Fruit fly (Drosophila melanogaster) S2 (cell line): ENCODE results near the gene CG6454.

Source experiments
- CG8478 ChIP-seq: fragments of >200 bp; optimal IDR thresholded peaks from 2 replicates; lab custom pipeline; 2018
- CTCF ChIP-seq, 2 experiments: fragments of >200 bp; optimal IDR thresholded peaks; 2 replicates each; lab custom pipeline; 2018

dm6 chr3R:24368064-24368463 is 19.1 kb downstream of the CG6454 start, which contains the start of the genes CG42812 and CG33341:
- TF ChIP-seq CG8478 (lab: Kevin White, UChicago) = no peak
- no peak for TF ChIP-seq CTCF (optimal IDR thresholded peaks at IDR 0.05; lab: Kevin White, UChicago)
